Fruit fly (Drosophila melanogaster) whole organism, embryonic: ENCODE results near the gene akirin.

Experiments
- Antp ChIP-seq: fragments of 200-800 bp; sonication (Bioruptor generic); optimal IDR thresholded peaks from 3 replicates; lab custom pipeline; 2016; ENCODE audit warnings: missing biosample characterization, missing genetic modification characterization
- Atf-2 ChIP-seq: fragments of 200-800 bp; sonication (Bioruptor generic); optimal IDR thresholded peaks from 2 replicates; lab custom pipeline; 2016; ENCODE audit warnings: missing biosample characterization, missing genetic modification characterization
- Atf3 ChIP-seq: fragments of 200-800 bp; sonication (Bioruptor generic); optimal IDR thresholded peaks from 3 replicates; lab custom pipeline; 2016; ENCODE audit warnings: missing biosample characterization, missing genetic modification characterization
- Bteb2 ChIP-seq: fragments of 200-800 bp; sonication (Bioruptor generic); optimal IDR thresholded peaks from 2 replicates; lab custom pipeline; 2016; ENCODE audit warnings: missing biosample characterization, missing genetic modification characterization
- CG10366 ChIP-seq: fragments of 200-800 bp; sonication (Bioruptor generic); IDR thresholded peaks from 2 replicates; pipeline ENCODE4 v1.3.6; 2022; ENCODE audit warnings: missing biosample characterization, missing genetic modification characterization
- CG12219 ChIP-seq: fragments of 200-800 bp; sonication (Bioruptor generic); optimal IDR thresholded peaks from 3 replicates; lab custom pipeline; 2018; ENCODE audit warnings: missing biosample characterization, mild to moderate bottlenecking, missing genetic modification characterization
- CG15269 ChIP-seq: fragments of 200-800 bp; sonication (Bioruptor generic); optimal IDR thresholded peaks from 2 replicates; lab custom pipeline; 2018; ENCODE audit warnings: missing biosample characterization, mild to moderate bottlenecking, missing genetic modification characterization, moderate library complexity
- CG15514 ChIP-seq: fragments of 200-800 bp; sonication (Bioruptor generic); optimal IDR thresholded peaks from 3 replicates; lab custom pipeline; 2017; ENCODE audit warnings: missing biosample characterization, missing genetic modification characterization, mild to moderate bottlenecking, moderate library complexity, missing genetic modification reagents
- CG1647 ChIP-seq: fragments of 200-800 bp; sonication (Bioruptor generic); optimal IDR thresholded peaks from 3 replicates; lab custom pipeline; 2016; ENCODE audit warnings: missing biosample characterization, missing genetic modification characterization
- CG16863 ChIP-seq: fragments of 200-800 bp; sonication (Bioruptor generic); optimal IDR thresholded peaks from 3 replicates; lab custom pipeline; 2016; ENCODE audit warnings: missing biosample characterization, missing genetic modification characterization
- CG17912 ChIP-seq: fragments of 200-800 bp; sonication (Bioruptor generic); optimal IDR thresholded peaks from 2 replicates; lab custom pipeline; 2018; ENCODE audit warnings: missing biosample characterization, mild to moderate bottlenecking, missing genetic modification characterization
- CG18619 ChIP-seq: fragments of 200-800 bp; sonication (Bioruptor generic); optimal IDR thresholded peaks from 3 replicates; lab custom pipeline; 2017; ENCODE audit warnings: missing biosample characterization, mild to moderate bottlenecking, missing genetic modification characterization
- CG2875 ChIP-seq: fragments of 200-800 bp; sonication (Bioruptor generic); optimal IDR thresholded peaks from 2 replicates; lab custom pipeline; 2017; ENCODE audit warnings: missing biosample characterization, mild to moderate bottlenecking, missing genetic modification characterization, missing genetic modification reagents
- CG32767 ChIP-seq: fragments of 200-800 bp; sonication (Bioruptor generic); IDR thresholded peaks from 2 replicates; pipeline ENCODE4 v1.3.6; 2022; ENCODE audit warnings: missing biosample characterization, missing genetic modification characterization
- CG33213 ChIP-seq: fragments of 200-800 bp; sonication (Bioruptor generic); optimal IDR thresholded peaks from 3 replicates; lab custom pipeline; 2016; ENCODE audit warnings: missing biosample characterization, missing genetic modification characterization
- CG4404 ChIP-seq: fragments of 200-800 bp; sonication (Bioruptor generic); IDR thresholded peaks from 2 replicates; pipeline ENCODE4 v1.3.6; 2022; ENCODE audit warnings: missing biosample characterization, missing genetic modification characterization
- CG4424 ChIP-seq: fragments of 200-800 bp; sonication (Bioruptor generic); optimal IDR thresholded peaks from 3 replicates; lab custom pipeline; 2016; ENCODE audit warnings: missing biosample characterization, missing genetic modification characterization
- CG7839 ChIP-seq: fragments of 200-800 bp; sonication (Bioruptor generic); optimal IDR thresholded peaks from 3 replicates; lab custom pipeline; 2018; ENCODE audit warnings: missing biosample characterization, mild to moderate bottlenecking, missing genetic modification characterization, moderate library complexity
- CG7928 ChIP-seq: fragments of 200-800 bp; sonication (Bioruptor generic); optimal IDR thresholded peaks from 2 replicates; lab custom pipeline; 2017; ENCODE audit warnings: missing biosample characterization, mild to moderate bottlenecking, missing genetic modification characterization
- CG8478 ChIP-seq: fragments of >200 bp; optimal IDR thresholded peaks from 2 replicates; lab custom pipeline; 2018
- CG8944 ChIP-seq: fragments of 200-800 bp; sonication (Bioruptor generic); optimal IDR thresholded peaks from 3 replicates; lab custom pipeline; 2016; ENCODE audit warnings: missing biosample characterization, missing genetic modification characterization
- CG9609 ChIP-seq: fragments of 200-800 bp; sonication (Bioruptor generic); optimal IDR thresholded peaks from 3 replicates; lab custom pipeline; 2016; ENCODE audit warnings: missing biosample characterization, missing genetic modification characterization
- CHES-1-like ChIP-seq: fragments of 200-800 bp; sonication (Bioruptor generic); optimal IDR thresholded peaks from 2 replicates; lab custom pipeline; 2016; ENCODE audit warnings: missing biosample characterization, missing genetic modification characterization
- Chrac-16 ChIP-seq: fragments of 200-800 bp; sonication (Bioruptor generic); optimal IDR thresholded peaks from 3 replicates; lab custom pipeline; 2016; ENCODE audit warnings: missing biosample characterization, missing genetic modification characterization
- CoRest ChIP-seq: fragments of 200-800 bp; sonication (Bioruptor generic); optimal IDR thresholded peaks from 3 replicates; lab custom pipeline; 2018; ENCODE audit warnings: missing biosample characterization, mild to moderate bottlenecking, missing genetic modification characterization, moderate library complexity
- D19B ChIP-seq: fragments of 200-800 bp; sonication (Bioruptor generic); optimal IDR thresholded peaks from 2 replicates; lab custom pipeline; 2017; ENCODE audit warnings: missing biosample characterization, mild to moderate bottlenecking, missing genetic modification characterization
- Dbx ChIP-seq: fragments of 200-800 bp; sonication (Bioruptor generic); IDR thresholded peaks from 3 replicates; pipeline ENCODE4 v1.3.6; 2022; ENCODE audit warnings: missing biosample characterization, missing genetic modification characterization
- Ets97D ChIP-seq: fragments of 200-800 bp; sonication (Bioruptor generic); optimal IDR thresholded peaks from 3 replicates; lab custom pipeline; 2016; ENCODE audit warnings: missing biosample characterization, missing genetic modification characterization
- HLH3B ChIP-seq: fragments of 200-800 bp; sonication (Bioruptor generic); IDR thresholded peaks from 2 replicates; pipeline ENCODE4 v1.3.6; 2022; ENCODE audit warnings: missing biosample characterization, missing genetic modification characterization
- Hey ChIP-seq: fragments of 200-800 bp; sonication (Bioruptor generic); optimal IDR thresholded peaks from 3 replicates; lab custom pipeline; 2018; ENCODE audit warnings: missing biosample characterization, mild to moderate bottlenecking, missing genetic modification characterization
- HmgZ ChIP-seq: fragments of 200-800 bp; sonication (Bioruptor generic); optimal IDR thresholded peaks from 2 replicates; lab custom pipeline; 2018; ENCODE audit warnings: missing biosample characterization, mild to moderate bottlenecking, missing genetic modification characterization
- Lim3 ChIP-seq: fragments of 200-800 bp; sonication (Bioruptor generic); IDR thresholded peaks from 2 replicates; pipeline ENCODE4 v1.3.6; 2022; ENCODE audit warnings: missing biosample characterization, missing genetic modification characterization
- Side ChIP-seq: fragments of 200-800 bp; sonication (Bioruptor generic); optimal IDR thresholded peaks from 2 replicates; lab custom pipeline; 2016; ENCODE audit warnings: missing biosample characterization, missing genetic modification characterization
- Taf1 ChIP-seq: fragments of 200-800 bp; sonication (Bioruptor generic); IDR thresholded peaks from 2 replicates; pipeline ENCODE4 v1.3.6; 2022; ENCODE audit warnings: missing biosample characterization, missing genetic modification characterization
- ase ChIP-seq: fragments of 200-800 bp; sonication (Bioruptor generic); IDR thresholded peaks from 3 replicates; pipeline ENCODE4 v1.3.6; 2022; ENCODE audit warnings: missing biosample characterization, missing genetic modification characterization
- chif ChIP-seq, 2 experiments: fragments of 200-800 bp; sonication (Bioruptor generic); optimal IDR thresholded peaks; 3 replicates each; lab custom pipeline; 2016; ENCODE audit warnings: missing biosample characterization in 2 of 2, missing genetic modification characterization in 2 of 2
- chm ChIP-seq: fragments of 200-800 bp; sonication (Bioruptor generic); IDR thresholded peaks from 2 replicates; pipeline ENCODE4 v1.3.6; 2022; ENCODE audit warnings: missing biosample characterization, missing genetic modification characterization
- fru ChIP-seq: fragments of >200 bp; optimal IDR thresholded peaks from 2 replicates; lab custom pipeline; 2017
- gsb-n ChIP-seq: fragments of 200-800 bp; sonication (Bioruptor generic); optimal IDR thresholded peaks from 3 replicates; lab custom pipeline; 2018; ENCODE audit warnings: missing biosample characterization, mild to moderate bottlenecking, missing genetic modification characterization
- inv ChIP-seq: fragments of 200-800 bp; sonication (Bioruptor generic); IDR thresholded peaks from 2 replicates; pipeline ENCODE4 v1.3.6; 2022; ENCODE audit warnings: missing biosample characterization, missing genetic modification characterization; ENCODE audit not compliant: partially characterized antibody
- knrl ChIP-seq: fragments of 200-800 bp; sonication (Bioruptor generic); IDR thresholded peaks from 3 replicates; pipeline ENCODE4 v1.3.6; 2022; ENCODE audit warnings: missing biosample characterization, missing genetic modification characterization; ENCODE audit not compliant: partially characterized antibody
- pnt ChIP-seq: fragments of 200-800 bp; sonication (Bioruptor generic); optimal IDR thresholded peaks from 3 replicates; lab custom pipeline; 2016; ENCODE audit warnings: missing biosample characterization, missing genetic modification characterization
- repo ChIP-seq: fragments of 200-800 bp; sonication (Bioruptor generic); optimal IDR thresholded peaks from 2 replicates; lab custom pipeline; 2016; ENCODE audit warnings: missing biosample characterization, missing genetic modification characterization
- sna ChIP-seq: fragments of 200-800 bp; sonication (Bioruptor generic); IDR thresholded peaks from 2 replicates; pipeline ENCODE4 v1.3.6; 2022; ENCODE audit warnings: missing biosample characterization, missing genetic modification characterization; ENCODE audit not compliant: partially characterized antibody
- stc ChIP-seq: fragments of 200-800 bp; sonication (Bioruptor generic); IDR thresholded peaks from 2 replicates; pipeline ENCODE4 v1.3.6; 2022; ENCODE audit warnings: missing biosample characterization, missing genetic modification characterization
- sug ChIP-seq: fragments of 200-800 bp; optimal IDR thresholded peaks from 2 replicates; lab custom pipeline; 2019; ENCODE audit warnings: missing biosample characterization, mild to moderate bottlenecking, missing genetic modification characterization, moderate library complexity
- tll ChIP-seq, 2 experiments: fragments of 200-800 bp in 1 of 2; fragments of >200 bp in 1 of 2; sonication (Bioruptor generic) in 1 of 2; optimal IDR thresholded peaks; 2 replicates each; lab custom pipeline; 2017 to 2019; ENCODE audit warnings: missing biosample characterization in 2 of 2, missing genetic modification characterization in 2 of 2, mild to moderate bottlenecking in 1 of 2, moderate library complexity in 1 of 2
- twi ChIP-seq: fragments of 200-800 bp; optimal IDR thresholded peaks from 2 replicates; lab custom pipeline; 2019; ENCODE audit warnings: missing biosample characterization, mild to moderate bottlenecking, missing genetic modification characterization, moderate library complexity
- tx ChIP-seq: fragments of 200-800 bp; sonication (Bioruptor generic); optimal IDR thresholded peaks from 2 replicates; lab custom pipeline; 2016; ENCODE audit warnings: missing biosample characterization, missing genetic modification characterization
- wdn ChIP-seq: fragments of 200-800 bp; sonication (Bioruptor generic); IDR thresholded peaks from 2 replicates; pipeline ENCODE4 v1.3.6; 2022; ENCODE audit warnings: missing biosample characterization, missing genetic modification characterization
- zfh2 ChIP-seq: fragments of 200-800 bp; sonication (Bioruptor generic); optimal IDR thresholded peaks from 2 replicates; lab custom pipeline; 2016; ENCODE audit warnings: missing biosample characterization, missing genetic modification characterization

Gene akirin

dm6 chr3L:7347984-7348631 lies 21.5 kb upstream of the akirin start, which contains the start of the genes Srp19 and qm (continued):
- peak; percentile 6 to 63 for TF ChIP-seq tll (GFP tag; optimal IDR thresholded peaks at IDR 0.05; lab: Kevin White, UChicago)
- 0 out of 3 replicates have a peak, but pooled peaks have one; percentile 11 for TF ChIP-seq ase (GFP tag; lab: Robert Waterston, UW)
- no peak for TF ChIP-seq Hey (tag; lab: Kevin White, UChicago)
- peak; percentile 34; the same call in 1 of the 2 replicates for TF ChIP-seq CG4404
- peak; percentile 22 for TF ChIP-seq gsb-n (tag; lab: Kevin White, UChicago)
- peak; percentile 78 for TF ChIP-seq sna (GFP tag; lab: Robert Waterston, UW)
- no peak for TF ChIP-seq repo
- no peak for TF ChIP-seq CG12219 (GFP tag; lab: Kevin White, UChicago)
- peak; percentile 34 for TF ChIP-seq Chrac-16 (GFP tag; lab: Kevin White, UChicago)
- TF ChIP-seq Atf-2, result peak; percentile 0
- peak; percentile 92 for TF ChIP-seq knrl (GFP tag; lab: Robert Waterston, UW)
- peak; percentile 61 for TF ChIP-seq pnt (GFP tag; lab: Kevin White, UChicago)
- TF ChIP-seq CG15269 (tag; lab: Kevin White, UChicago), result peak; percentile 15
- TF ChIP-seq chif (GFP tag; optimal IDR thresholded peaks at IDR 0.05; lab: Kevin White, UChicago), result peak in 1 of 2 experiments; percentile 57
- no peak for TF ChIP-seq CG9609
- peak; percentile 5 for TF ChIP-seq CG1647 (GFP tag; lab: Kevin White, UChicago)
- TF ChIP-seq Antp, result peak; percentile 60
- TF ChIP-seq tx (GFP tag; lab: Kevin White, UChicago), result peak; percentile 27
- TF ChIP-seq Taf1 (GFP tag; lab: Robert Waterston, UW), result 0 out of 2 replicates have a peak, but pooled peaks have one; percentile 17
- peak; percentile 13 for TF ChIP-seq CG18619 (GFP tag; lab: Kevin White, UChicago)
- no peak for TF ChIP-seq CG32767 (GFP tag; lab: Robert Waterston, UW)
- TF ChIP-seq CG16863 (GFP tag; lab: Kevin White, UChicago), result peak; percentile 25
- TF ChIP-seq D19B (GFP tag; lab: Kevin White, UChicago), result no peak
- peak; percentile 67; the same call in 1 of the 2 replicates for TF ChIP-seq chm (GFP tag; lab: Robert Waterston, UW)
- peak; percentile 51 for TF ChIP-seq CG7839 (tag; lab: Kevin White, UChicago)
- TF ChIP-seq Bteb2, result no peak
- TF ChIP-seq CG4424 (GFP tag; lab: Kevin White, UChicago), result peak; percentile 55
- TF ChIP-seq Lim3, result no peak
- TF ChIP-seq Dbx (GFP tag; lab: Robert Waterston, UW), result peak; percentile 52; the same call in 2 of the 3 replicates
- no peak for TF ChIP-seq CG8478
- peak; percentile 88 for TF ChIP-seq inv (GFP tag; lab: Robert Waterston, UW)
- peak; percentile 62 for TF ChIP-seq sug (tag; lab: Kevin White, UChicago)
- peak; percentile 19; the same call in 1 of the 2 replicates for TF ChIP-seq stc (GFP tag; lab: Robert Waterston, UW)
- peak; percentile 64 for TF ChIP-seq CG15514 (GFP tag; lab: Kevin White, UChicago)
- TF ChIP-seq CG2875 (GFP tag; lab: Kevin White, UChicago), result no peak
- no peak for TF ChIP-seq fru (lab: Kevin White, UChicago)
- TF ChIP-seq twi, result no peak
- TF ChIP-seq zfh2 (GFP tag; lab: Kevin White, UChicago), result peak; percentile 76
- no peak for TF ChIP-seq CG7928 (GFP tag; lab: Kevin White, UChicago)
- peak; percentile 77 for TF ChIP-seq Side (GFP tag; lab: Kevin White, UChicago)
- TF ChIP-seq CHES-1-like (GFP tag; lab: Kevin White, UChicago), result peak; percentile 16
- TF ChIP-seq wdn, result peak; percentile 46; the same call in 1 of the 2 replicates
- TF ChIP-seq Atf3 (GFP tag; lab: Kevin White, UChicago), result peak; percentile 1
- TF ChIP-seq HmgZ (tag; lab: Kevin White, UChicago), result peak; percentile 20
- TF ChIP-seq CoRest (tag; lab: Kevin White, UChicago), result peak; percentile 68
- no peak; the same call in 1 of the 2 replicates for TF ChIP-seq CG10366 (GFP tag; lab: Robert Waterston, UW)
- TF ChIP-seq Ets97D, result peak; percentile 51
- peak; percentile 47 for TF ChIP-seq CG8944 (GFP tag; lab: Kevin White, UChicago)
- TF ChIP-seq HLH3B (GFP tag; lab: Robert Waterston, UW), result no peak
- TF ChIP-seq CG17912 (GFP tag; lab: Kevin White, UChicago), result no peak
- TF ChIP-seq CG33213, result no peak
